Fruit fly (Drosophila melanogaster) whole organism, wandering third instar larva: ENCODE data around the gene Nprl2.
A peak's percentile ranks its signal among the peaks of the same experiment; 100 is the strongest.

Source experiments
- Abd-B ChIP-seq: fragments of >200 bp; optimal IDR thresholded peaks from 2 replicates; lab custom pipeline; 2017; ENCODE audit warnings: missing biosample characterization, missing genetic modification characterization
- CG32264 ChIP-seq: fragments of 200-800 bp; sonication (Bioruptor generic); optimal IDR thresholded peaks from 2 replicates; lab custom pipeline; 2016; ENCODE audit warnings: missing biosample characterization, missing genetic modification characterization
- CG9705 ChIP-seq: fragments of 200-800 bp; sonication (Bioruptor generic); optimal IDR thresholded peaks from 2 replicates; lab custom pipeline; 2018; ENCODE audit warnings: missing biosample characterization, mild to moderate bottlenecking, missing genetic modification characterization
- CrebA ChIP-seq: fragments of 200-800 bp; sonication (Bioruptor generic); optimal IDR thresholded peaks from 2 replicates; lab custom pipeline; 2016; ENCODE audit warnings: missing biosample characterization, mild to moderate bottlenecking, missing genetic modification characterization, borderline replicate concordance
- Dif ChIP-seq: fragments of 200-275, 200-300 bp; sonication (Bioruptor generic); optimal IDR thresholded peaks from 2 replicates; lab custom pipeline; 2018; ENCODE audit warnings: missing biosample characterization, missing genetic modification characterization; ENCODE audit not compliant: partially characterized antibody
- GATAd ChIP-seq: sonication (Bioruptor generic); optimal IDR thresholded peaks from 2 replicates; lab custom pipeline; 2016; ENCODE audit warnings: missing biosample characterization, missing genetic modification characterization
- Hnf4 ChIP-seq: fragments of 200-800 bp; sonication (Bioruptor generic); optimal IDR thresholded peaks from 2 replicates; lab custom pipeline; 2016; ENCODE audit warnings: missing biosample characterization, mild to moderate bottlenecking, missing genetic modification characterization
- Hr78 ChIP-seq: fragments of >200 bp; optimal IDR thresholded peaks from 2 replicates; lab custom pipeline; 2017; ENCODE audit warnings: missing biosample characterization, missing genetic modification characterization
- Hr83 ChIP-seq: fragments of 200-300 bp; sonication (Bioruptor generic); optimal IDR thresholded peaks from 2 replicates; lab custom pipeline; 2016; ENCODE audit warnings: missing biosample characterization, mild to moderate bottlenecking, missing genetic modification characterization, moderate library complexity; ENCODE audit not compliant: poor library complexity, severe bottlenecking
- Jra ChIP-seq: sonication (Bioruptor generic); optimal IDR thresholded peaks from 2 replicates; lab custom pipeline; 2016; ENCODE audit warnings: missing biosample characterization, missing genetic modification characterization
- Mio ChIP-seq: sonication (Bioruptor generic); optimal IDR thresholded peaks from 2 replicates; lab custom pipeline; 2016; ENCODE audit warnings: missing biosample characterization, missing genetic modification characterization
- Myc ChIP-seq: fragments of >200 bp; optimal IDR thresholded peaks from 2 replicates; lab custom pipeline; 2017
- OdsH ChIP-seq: fragments of 200-800 bp; sonication (Bioruptor generic); optimal IDR thresholded peaks from 2 replicates; lab custom pipeline; 2016; ENCODE audit warnings: missing biosample characterization, mild to moderate bottlenecking, missing genetic modification characterization
- Rel ChIP-seq, 2 experiments: fragments of 200-800 bp; sonication (Bioruptor generic) in 1 of 2; optimal IDR thresholded peaks; 2 replicates in 1 of 2; 3 replicates in 1 of 2; lab custom pipeline; 2016 to 2019; ENCODE audit warnings: mild to moderate bottlenecking in 2 of 2, missing biosample characterization in 2 of 2, missing genetic modification characterization in 2 of 2, moderate library complexity in 1 of 2
- Sp1 ChIP-seq: fragments of 200-800 bp; sonication (Bioruptor generic); optimal IDR thresholded peaks from 3 replicates; lab custom pipeline; 2019; ENCODE audit warnings: missing biosample characterization, mild to moderate bottlenecking, missing genetic modification characterization, moderate library complexity
- Vsx2 ChIP-seq: fragments of 200-300, 225-300 bp; sonication (Bioruptor generic); optimal IDR thresholded peaks from 2 replicates; lab custom pipeline; 2018; ENCODE audit warnings: missing biosample characterization, missing genetic modification characterization; ENCODE audit not compliant: partially characterized antibody
- br ChIP-seq: fragments of 200-800 bp; sonication (Bioruptor generic); optimal IDR thresholded peaks from 2 replicates; lab custom pipeline; 2016; ENCODE audit warnings: missing biosample characterization, missing genetic modification characterization
- brk ChIP-seq: fragments of 200-800 bp; sonication (Bioruptor generic); optimal IDR thresholded peaks from 2 replicates; lab custom pipeline; 2016; ENCODE audit warnings: missing biosample characterization, mild to moderate bottlenecking, missing genetic modification characterization
- dl ChIP-seq, 2 experiments: fragments of 175-275, 200-275 bp in 1 of 2; fragments of 200-275 bp in 1 of 2; sonication (Bioruptor generic); optimal IDR thresholded peaks; lab custom pipeline; 2018; ENCODE audit warnings: mild to moderate bottlenecking in 2 of 2, missing biosample characterization in 2 of 2, missing genetic modification characterization in 2 of 2, moderate library complexity in 2 of 2; ENCODE audit not compliant: partially characterized antibody in 2 of 2, insufficient read depth in 1 of 2
- dmrt93B ChIP-seq: fragments of 200-800 bp; sonication (Bioruptor generic); optimal IDR thresholded peaks from 2 replicates; lab custom pipeline; 2018; ENCODE audit warnings: missing biosample characterization, mild to moderate bottlenecking, missing genetic modification characterization
- dsf ChIP-seq: sonication (Bioruptor generic); optimal IDR thresholded peaks from 2 replicates; lab custom pipeline; 2016; ENCODE audit warnings: missing biosample characterization, missing genetic modification characterization, borderline replicate concordance
- ey ChIP-seq: fragments of 200-800 bp; sonication (Bioruptor generic); optimal IDR thresholded peaks from 2 replicates; lab custom pipeline; 2016; ENCODE audit warnings: missing biosample characterization, missing genetic modification characterization
- foxo ChIP-seq, 2 experiments: fragments of 200-800 bp; sonication (Bioruptor generic); optimal IDR thresholded peaks; 2 replicates in 1 of 2; 3 replicates in 1 of 2; lab custom pipeline; 2016 to 2017; ENCODE audit warnings: missing biosample characterization in 2 of 2, missing genetic modification characterization in 2 of 2
- fru ChIP-seq: fragments of 200-800 bp; sonication (Bioruptor generic); optimal IDR thresholded peaks from 3 replicates; lab custom pipeline; 2016; ENCODE audit warnings: missing biosample characterization, mild to moderate bottlenecking, missing genetic modification characterization
- h ChIP-seq: fragments of 200-800 bp; sonication (Bioruptor generic); optimal IDR thresholded peaks from 3 replicates; lab custom pipeline; 2016; ENCODE audit warnings: missing biosample characterization, mild to moderate bottlenecking, missing genetic modification characterization
- lola ChIP-seq: fragments of >200 bp; optimal IDR thresholded peaks from 2 replicates; lab custom pipeline; 2017; ENCODE audit warnings: missing biosample characterization, missing genetic modification characterization
- pan ChIP-seq: fragments of >200 bp; optimal IDR thresholded peaks from 2 replicates; lab custom pipeline; 2017
- psq ChIP-seq: fragments of 200-800 bp; sonication (Bioruptor generic); optimal IDR thresholded peaks from 3 replicates; lab custom pipeline; 2017; ENCODE audit warnings: missing biosample characterization, mild to moderate bottlenecking, missing genetic modification characterization, moderate library complexity
- sage ChIP-seq: fragments of 200-800 bp; sonication (Bioruptor generic); optimal IDR thresholded peaks from 2 replicates; lab custom pipeline; 2016; ENCODE audit warnings: missing biosample characterization, mild to moderate bottlenecking, missing genetic modification characterization
- sv ChIP-seq: fragments of 200-800 bp; sonication (Bioruptor generic); optimal IDR thresholded peaks from 3 replicates; lab custom pipeline; 2016; ENCODE audit warnings: missing biosample characterization, missing genetic modification characterization
- tai ChIP-seq: sonication (Bioruptor generic); optimal IDR thresholded peaks from 2 replicates; lab custom pipeline; 2016; ENCODE audit warnings: missing biosample characterization, missing genetic modification characterization
- usp ChIP-seq: fragments of >200 bp; optimal IDR thresholded peaks from 2 replicates; lab custom pipeline; 2017; ENCODE audit warnings: missing biosample characterization, missing genetic modification characterization
- woc ChIP-seq: sonication (Bioruptor generic); optimal IDR thresholded peaks from 2 replicates; lab custom pipeline; 2016; ENCODE audit warnings: missing biosample characterization, mild to moderate bottlenecking, missing genetic modification characterization

The Nprl2 gene

dm6 chrX:16909297-16909696 is 25.1 kb upstream of the Nprl2 start:
- TF ChIP-seq GATAd = no peak
- no peak for TF ChIP-seq sage (GFP tag; lab: Kevin White, UChicago)
- TF ChIP-seq Mio (GFP tag; lab: Kevin White, UChicago) = no peak
- no peak for TF ChIP-seq woc
- no peak for TF ChIP-seq CG32264 (GFP tag; lab: Kevin White, UChicago)
- no peak for TF ChIP-seq fru
- no peak for TF ChIP-seq Rel (GFP tag; optimal IDR thresholded peaks at IDR 0.05; lab: Kevin White, UChicago)
- peak; percentile 44 for TF ChIP-seq Rel (tag; optimal IDR thresholded peaks at IDR 0.05; lab: Kevin White, UChicago)
- no peak for TF ChIP-seq br

dm6 chrX:16907675-16908074 is 23.5 kb upstream of the Nprl2 start:
- TF ChIP-seq CrebA (GFP tag; lab: Kevin White, UChicago) (no peak), sage (GFP tag; lab: Kevin White, UChicago) (no peak), tai (GFP tag; lab: Kevin White, UChicago) (no peak), OdsH (GFP tag; lab: Kevin White, UChicago) (no peak), Abd-B (GFP tag; lab: Kevin White, UChicago) (no peak), Dif (GFP tag; lab: Kevin White, UChicago) (no peak), h (GFP tag; lab: Kevin White, UChicago) (no peak), dmrt93B (GFP tag; lab: Kevin White, UChicago) (no peak), usp (GFP tag; lab: Kevin White, UChicago) (no peak), fru (no peak), foxo (GFP tag; optimal IDR thresholded peaks at IDR 0.05; lab: Kevin White, UChicago) (no peak), dsf (no peak), ey (GFP tag; lab: Kevin White, UChicago) (no peak), Vsx2 (no peak), brk (GFP tag; lab: Kevin White, UChicago) (no peak), Hr83 (GFP tag; lab: Kevin White, UChicago) (no peak), Mio (GFP tag; lab: Kevin White, UChicago) (no peak)

- TF ChIP-seq Abd-B (GFP tag; lab: Kevin White, UChicago) = no peak
- TF ChIP-seq Rel (GFP tag; optimal IDR thresholded peaks at IDR 0.05; lab: Kevin White, UChicago) = no peak
- no peak for TF ChIP-seq Rel (tag; optimal IDR thresholded peaks at IDR 0.05; lab: Kevin White, UChicago)
- TF ChIP-seq Hr83 (GFP tag; lab: Kevin White, UChicago) = no peak
- no peak for TF ChIP-seq CrebA (GFP tag; lab: Kevin White, UChicago)
- TF ChIP-seq tai (GFP tag; lab: Kevin White, UChicago) = no peak
- no peak for TF ChIP-seq Vsx2
- TF ChIP-seq usp (GFP tag; lab: Kevin White, UChicago) = no peak
- no peak for TF ChIP-seq OdsH (GFP tag; lab: Kevin White, UChicago)
- TF ChIP-seq psq (GFP tag; lab: Kevin White, UChicago) = no peak
- no peak for TF ChIP-seq dmrt93B (GFP tag; lab: Kevin White, UChicago)
- TF ChIP-seq br = no peak
- no peak for TF ChIP-seq Hr78 (GFP tag; lab: Kevin White, UChicago)
- no peak for TF ChIP-seq CG9705
- no peak for TF ChIP-seq dl (GFP tag; optimal IDR thresholded peaks at IDR 0.05; lab: Kevin White, UChicago; ENCODE audit: insufficient read depth in 1 of 2, partially characterized antibody in 2 of 2)
- TF ChIP-seq Myc (lab: Kevin White, UChicago) = no peak
- no peak for TF ChIP-seq sage (GFP tag; lab: Kevin White, UChicago)
- TF ChIP-seq Sp1 (GFP tag; lab: Kevin White, UChicago) = no peak
- TF ChIP-seq woc = no peak
Observed at dm6 chrX:16907009-16907408, 22.8 kb upstream of the Nprl2 start.

dm6 chrX:16906065-16906464 is 21.9 kb upstream of the Nprl2 start:
- TF ChIP-seq GATAd = no peak
- TF ChIP-seq CG9705 = no peak
- TF ChIP-seq Hr83 (GFP tag; lab: Kevin White, UChicago) = no peak
- no peak for TF ChIP-seq tai (GFP tag; lab: Kevin White, UChicago)
- TF ChIP-seq woc = no peak

- no peak for TF ChIP-seq Mio (GFP tag; lab: Kevin White, UChicago)
- TF ChIP-seq woc = no peak
- no peak for TF ChIP-seq foxo (GFP tag; optimal IDR thresholded peaks at IDR 0.05; lab: Kevin White, UChicago)
- TF ChIP-seq sv (GFP tag; lab: Kevin White, UChicago) = no peak
- TF ChIP-seq psq (GFP tag; lab: Kevin White, UChicago) = no peak
- TF ChIP-seq br = no peak
- no peak for TF ChIP-seq lola (GFP tag; lab: Kevin White, UChicago)
- no peak for TF ChIP-seq Hnf4 (GFP tag; lab: Kevin White, UChicago)
- no peak for TF ChIP-seq Dif (GFP tag; lab: Kevin White, UChicago)
- TF ChIP-seq brk (GFP tag; lab: Kevin White, UChicago) = no peak
- no peak for TF ChIP-seq Jra
- no peak for TF ChIP-seq CG9705
- TF ChIP-seq dsf = no peak
- TF ChIP-seq pan (lab: Kevin White, UChicago) = no peak
- TF ChIP-seq Abd-B (GFP tag; lab: Kevin White, UChicago) = no peak
- TF ChIP-seq dl (GFP tag; optimal IDR thresholded peaks at IDR 0.05; lab: Kevin White, UChicago; ENCODE audit: insufficient read depth in 1 of 2, partially characterized antibody in 2 of 2) = no peak
- no peak for TF ChIP-seq Hr78 (GFP tag; lab: Kevin White, UChicago)
- no peak for TF ChIP-seq tai (GFP tag; lab: Kevin White, UChicago)
- TF ChIP-seq Hr83 (GFP tag; lab: Kevin White, UChicago) = no peak
Observed at dm6 chrX:16902435-16902834, 18.3 kb upstream of the Nprl2 start.
